Worm (Caenorhabditis elegans) whole organism, L1 larva: Measurements from ENCODE around the gene R13H4.2.

Source experiments
- C16A3.4 ChIP-seq: fragments of 150-350 bp; optimal IDR thresholded peaks from 2 replicates; lab custom pipeline; 2014; ENCODE audit warnings: missing biosample characterization, missing genetic modification characterization
- Y116A8C.19 ChIP-seq: sonication (generic microtip); optimal IDR thresholded peaks from 2 replicates; lab custom pipeline; 2016; ENCODE audit warnings: missing compliant biosample characterization, missing genetic modification characterization, borderline replicate concordance
- aly-2 ChIP-seq: fragments of 150-350 bp; optimal IDR thresholded peaks from 2 replicates; lab custom pipeline; 2014; ENCODE audit warnings: missing biosample characterization, missing genetic modification characterization
- ceh-90 ChIP-seq: sonication (generic microtip); optimal IDR thresholded peaks from 2 replicates; lab custom pipeline; 2016; ENCODE audit warnings: missing genetic modification characterization, missing compliant biosample characterization
- dpl-1 ChIP-seq, 3 experiments: fragments of 150-350 bp in 2 of 3; sonication (generic microtip) in 1 of 3; optimal IDR thresholded peaks; 2 replicates each; lab custom pipeline; 2014 to 2017; ENCODE audit warnings: missing biosample characterization in 3 of 3, missing genetic modification characterization in 3 of 3, missing genetic modification reagents in 3 of 3
- efl-1 ChIP-seq, 4 experiments: fragments of 150-350 bp; optimal IDR thresholded peaks in 3 of 4; peaks in 1 of 4; 1 replicate in 1 of 4; 2 replicates in 3 of 4; lab custom pipeline; 2014; ENCODE audit warnings: missing biosample characterization in 2 of 4, missing genetic modification characterization in 2 of 4, missing genetic modification reagents in 2 of 4
- fkh-8 ChIP-seq: sonication (generic microtip); optimal IDR thresholded peaks from 2 replicates; lab custom pipeline; 2016; ENCODE audit warnings: mild to moderate bottlenecking, missing genetic modification characterization, missing compliant biosample characterization
- hlh-17 ChIP-seq: fragments of 200-800 bp; sonication (Bioruptor generic); optimal IDR thresholded peaks from 2 replicates; lab custom pipeline; 2018; ENCODE audit warnings: missing genetic modification characterization, mild to moderate bottlenecking, missing compliant biosample characterization, moderate library complexity, borderline replicate concordance
- jun-1 ChIP-seq: fragments of 150-350 bp; optimal IDR thresholded peaks from 2 replicates; lab custom pipeline; 2014; ENCODE audit warnings: missing biosample characterization, missing genetic modification reagents, missing genetic modification characterization
- lin-14 ChIP-seq: fragments of 200-800 bp; sonication (Bioruptor generic); optimal IDR thresholded peaks from 2 replicates; lab custom pipeline; 2018; ENCODE audit warnings: mild to moderate bottlenecking, missing genetic modification characterization, moderate library complexity, missing compliant biosample characterization
- lin-35 ChIP-seq, 2 experiments: fragments of 150-350 bp; optimal IDR thresholded peaks; 2 replicates each; lab custom pipeline; 2014; ENCODE audit warnings: missing biosample characterization in 2 of 2, missing genetic modification characterization in 2 of 2, missing genetic modification reagents in 2 of 2
- lir-3 ChIP-seq: sonication (generic microtip); optimal IDR thresholded peaks from 2 replicates; lab custom pipeline; 2016; ENCODE audit warnings: mild to moderate bottlenecking, missing genetic modification characterization, moderate library complexity, missing compliant biosample characterization; ENCODE audit not compliant: poor library complexity
- lsy-2 ChIP-seq, 2 experiments: fragments of 150-350 bp; optimal IDR thresholded peaks; 2 replicates each; lab custom pipeline; 2014; ENCODE audit warnings: missing biosample characterization in 2 of 2, missing genetic modification characterization in 2 of 2
- mab-9 ChIP-seq: fragments of 200-800 bp; sonication (Bioruptor generic); IDR thresholded peaks from 2 replicates; pipeline ENCODE4 v1.3.6; 2022; ENCODE audit warnings: missing genetic modification reagents, missing genetic modification characterization, missing compliant biosample characterization
- mdl-1 ChIP-seq, 2 experiments: fragments of 150-350 bp; optimal IDR thresholded peaks; 2 replicates each; lab custom pipeline; 2014 to 2017; ENCODE audit warnings: missing biosample characterization in 2 of 2, missing genetic modification characterization in 2 of 2, inconsistent platforms in 1 of 2
- mef-2 ChIP-seq: fragments of 150-350 bp; optimal IDR thresholded peaks from 2 replicates; lab custom pipeline; 2014; ENCODE audit warnings: missing biosample characterization, missing genetic modification characterization
- mep-1 ChIP-seq: fragments of 150-350 bp; optimal IDR thresholded peaks from 2 replicates; lab custom pipeline; 2014; ENCODE audit warnings: missing biosample characterization, missing genetic modification characterization
- nhr-11 ChIP-seq: fragments of 150-350 bp; optimal IDR thresholded peaks from 2 replicates; lab custom pipeline; 2014; ENCODE audit warnings: missing biosample characterization, missing genetic modification characterization
- nhr-12 ChIP-seq: sonication (generic microtip); optimal IDR thresholded peaks from 2 replicates; lab custom pipeline; 2017; ENCODE audit warnings: missing biosample characterization, missing genetic modification characterization
- nhr-19 ChIP-seq: fragments of 200-800 bp; sonication (Bioruptor generic); conservative IDR thresholded peaks from 2 replicates; pipeline ENCODE4 v1.3.6; 2022; ENCODE audit warnings: missing genetic modification characterization, missing compliant biosample characterization
- nhr-20 ChIP-seq: sonication (generic microtip); optimal IDR thresholded peaks from 2 replicates; lab custom pipeline; 2016; ENCODE audit warnings: mild to moderate bottlenecking, missing genetic modification characterization, missing compliant biosample characterization
- nhr-237 ChIP-seq: fragments of 150-350 bp; optimal IDR thresholded peaks from 2 replicates; lab custom pipeline; 2014; ENCODE audit warnings: missing biosample characterization, missing genetic modification characterization
- nhr-28 ChIP-seq: fragments of 150-350 bp; optimal IDR thresholded peaks from 2 replicates; lab custom pipeline; 2014; ENCODE audit warnings: missing biosample characterization, missing genetic modification characterization
- nhr-47 ChIP-seq: sonication (generic microtip); optimal IDR thresholded peaks from 2 replicates; lab custom pipeline; 2016; ENCODE audit warnings: mild to moderate bottlenecking, missing genetic modification characterization, moderate library complexity, missing compliant biosample characterization
- nhr-71 ChIP-seq: sonication (generic microtip); optimal IDR thresholded peaks from 2 replicates; lab custom pipeline; 2016; ENCODE audit warnings: mild to moderate bottlenecking, missing genetic modification characterization, moderate library complexity, missing compliant biosample characterization
- nhr-77 ChIP-seq: fragments of 150-350 bp; optimal IDR thresholded peaks from 2 replicates; lab custom pipeline; 2014; ENCODE audit warnings: missing biosample characterization, missing genetic modification characterization
- nhr-85 ChIP-seq: sonication (generic microtip); peaks from one replicate; lab custom pipeline; 2016; ENCODE audit warnings: missing genetic modification characterization, inconsistent platforms, missing compliant biosample characterization
- pqm-1 ChIP-seq: sonication (generic microtip); optimal IDR thresholded peaks from 3 replicates; lab custom pipeline; 2017; ENCODE audit warnings: missing biosample characterization, missing genetic modification characterization
- rnt-1 ChIP-seq: sonication (generic microtip); optimal IDR thresholded peaks from 2 replicates; lab custom pipeline; 2016; ENCODE audit warnings: mild to moderate bottlenecking, missing genetic modification characterization, moderate library complexity, missing compliant biosample characterization
- snu-23 ChIP-seq: sonication (generic microtip); optimal IDR thresholded peaks from 2 replicates; lab custom pipeline; 2016; ENCODE audit warnings: missing genetic modification characterization, missing compliant biosample characterization
- sptf-1 ChIP-seq: fragments of 150-350 bp; optimal IDR thresholded peaks from 2 replicates; lab custom pipeline; 2014; ENCODE audit warnings: missing biosample characterization, missing genetic modification characterization
- swsn-7 ChIP-seq: sonication (generic microtip); optimal IDR thresholded peaks from 2 replicates; lab custom pipeline; 2016; ENCODE audit warnings: missing genetic modification characterization, missing compliant biosample characterization
- tbx-2 ChIP-seq: sonication (generic microtip); optimal IDR thresholded peaks from 2 replicates; lab custom pipeline; 2016; ENCODE audit warnings: missing genetic modification characterization, missing compliant biosample characterization
- unc-130 ChIP-seq: fragments of 150-350 bp; optimal IDR thresholded peaks from 2 replicates; lab custom pipeline; 2017; ENCODE audit warnings: missing biosample characterization, missing genetic modification characterization, inconsistent platforms
- unc-30 ChIP-seq: sonication (generic microtip); optimal IDR thresholded peaks from 2 replicates; lab custom pipeline; 2017; ENCODE audit warnings: missing biosample characterization, missing genetic modification characterization
- unc-86 ChIP-seq: sonication (generic microtip); optimal IDR thresholded peaks from 2 replicates; lab custom pipeline; 2016; ENCODE audit warnings: missing genetic modification characterization, missing compliant biosample characterization
- vab-15 ChIP-seq: sonication (generic microtip); optimal IDR thresholded peaks from 2 replicates; lab custom pipeline; 2017; ENCODE audit warnings: missing genotype, mild to moderate bottlenecking, missing genetic modification characterization, missing compliant biosample characterization

Gene R13H4.2

DNA sequence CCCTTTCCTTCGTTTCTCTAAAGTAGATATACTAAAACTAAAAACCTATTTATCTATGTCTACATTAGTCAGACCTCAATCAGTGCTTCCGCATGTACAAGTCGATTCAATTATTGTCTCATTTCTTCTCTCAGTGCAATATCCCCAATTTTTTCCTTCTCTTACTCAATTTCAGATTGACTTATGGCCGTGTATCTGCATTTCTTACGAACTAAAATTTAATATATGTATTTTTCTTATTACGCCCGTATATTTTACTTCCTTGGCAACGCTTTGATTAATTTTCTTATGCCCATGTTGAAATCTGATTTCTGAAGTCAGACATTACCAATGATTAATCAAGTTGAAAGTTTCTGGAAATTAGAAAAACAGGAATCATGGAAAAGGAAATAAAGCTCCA is 18.7 kb downstream of the R13H4.2 start:
- TF ChIP-seq lsy-2 (tag; optimal IDR thresholded peaks at IDR 0.05; lab: Kevin White, UChicago) (peak; percentile 1 to 20), lin-14 (peak; percentile 75), fkh-8 (tag; lab: Kevin White, UChicago) (peak; percentile 82), nhr-47 (tag; lab: Kevin White, UChicago) (peak; percentile 60), mef-2 (tag; lab: Kevin White, UChicago) (no peak), dpl-1 (GFP tag; optimal IDR thresholded peaks at IDR 0.05; lab: Kevin White, UChicago) (no peak), swsn-7 (tag; lab: Kevin White, UChicago) (peak; percentile 29), nhr-71 (tag; lab: Kevin White, UChicago) (peak; percentile 64), tbx-2 (tag; lab: Kevin White, UChicago) (peak; percentile 27), nhr-20 (tag; lab: Kevin White, UChicago) (peak; percentile 20), unc-130 (tag; lab: Kevin White, UChicago) (no peak), sptf-1 (tag; lab: Kevin White, UChicago) (no peak), nhr-11 (tag; lab: Kevin White, UChicago) (peak; percentile 54), C16A3.4 (no peak), nhr-237 (tag; lab: Kevin White, UChicago) (peak; percentile 54)
- TF ChIP-seq, all 84 proteins: peak for 10

DNA sequence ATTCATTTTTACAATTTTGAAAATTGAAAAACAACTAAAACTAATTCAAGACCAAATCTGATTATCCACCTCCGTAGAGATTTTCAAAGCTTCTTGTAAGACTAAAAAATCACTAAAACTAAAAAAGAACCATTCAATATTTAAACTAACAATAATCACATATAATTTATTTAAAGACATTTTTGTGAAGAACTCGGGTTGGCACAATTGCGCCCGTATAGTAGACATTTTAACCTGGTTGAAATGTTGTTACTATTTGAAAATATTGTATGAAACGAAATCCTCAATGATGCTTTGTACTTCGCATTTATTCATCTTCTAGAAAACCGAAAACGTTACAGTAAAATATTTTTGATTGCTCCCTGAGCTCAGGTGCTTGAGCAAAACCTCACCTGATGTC is 19.8 kb downstream of the R13H4.2 start:
- TF ChIP-seq mep-1 (tag; lab: Kevin White, UChicago) (no peak), lir-3 (tag; lab: Kevin White, UChicago) (no peak), mab-9 (no peak), hlh-17 (GFP tag; lab: Kevin White, UChicago) (no peak), pqm-1 (no peak), unc-86 (tag; lab: Kevin White, UChicago) (no peak), Y116A8C.19 (no peak), jun-1 (tag; lab: Kevin White, UChicago) (no peak), vab-15 (tag; lab: Kevin White, UChicago) (no peak), ceh-90 (tag; lab: Kevin White, UChicago) (no peak), nhr-77 (tag; lab: Kevin White, UChicago) (no peak), lsy-2 (tag; optimal IDR thresholded peaks at IDR 0.05; lab: Kevin White, UChicago) (no peak), tbx-2 (tag; lab: Kevin White, UChicago) (no peak), swsn-7 (tag; lab: Kevin White, UChicago) (no peak), unc-30 (no peak), lin-14 (no peak), nhr-12 (tag; lab: Kevin White, UChicago) (no peak), nhr-85 (tag; lab: Kevin White, UChicago) (no peak)
- TF ChIP-seq, all 84 proteins: peak for 0

DNA sequence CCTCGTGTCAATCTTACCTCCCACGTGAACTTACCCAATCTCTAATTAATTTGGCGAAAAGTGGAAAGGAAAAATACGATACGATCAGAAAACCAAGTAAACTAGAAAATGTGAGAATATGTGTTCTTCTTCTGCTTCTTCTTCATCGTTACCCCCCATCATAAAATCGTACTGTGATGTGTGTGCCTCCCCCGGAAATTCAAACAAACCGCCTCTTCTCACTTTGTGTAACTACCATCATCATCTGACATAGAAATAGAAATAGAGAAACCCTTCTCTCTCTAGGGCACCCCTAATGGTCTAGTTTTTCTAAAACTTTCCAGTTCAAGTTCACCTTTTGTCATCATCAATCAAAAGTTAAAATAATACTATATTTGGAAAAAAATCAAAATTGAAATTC is 21.6 kb downstream of the R13H4.2 start:
- TF ChIP-seq ceh-90 (tag; lab: Kevin White, UChicago) (no peak), efl-1 (optimal IDR thresholded peaks at IDR 0.05; lab: Kevin White, UChicago) (no peak), efl-1 (GFP tag; optimal IDR thresholded peaks at IDR 0.05 in 1 of 2; lab: Kevin White, UChicago) (peak in 1 of 2 experiments; percentile 38), nhr-28 (tag; lab: Kevin White, UChicago) (no peak)

DNA sequence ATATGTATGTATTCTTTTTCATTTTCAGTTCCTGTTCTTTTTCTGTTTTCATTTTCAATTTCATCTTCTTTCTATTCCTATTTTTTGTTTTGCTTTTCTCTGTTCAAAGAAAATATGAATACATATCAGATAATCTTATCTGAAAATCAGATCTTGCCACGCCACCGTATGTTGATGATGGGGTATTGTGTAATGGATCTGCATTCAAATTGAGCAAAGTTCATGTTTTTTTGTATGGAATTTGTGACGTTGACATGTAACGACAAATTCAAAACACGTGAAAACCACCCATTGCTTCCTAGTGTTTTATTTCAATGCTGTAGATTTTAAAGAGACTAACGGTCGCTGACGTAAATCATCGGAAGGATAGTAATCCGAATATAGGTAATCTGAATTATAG is 22.1 kb downstream of the R13H4.2 start:
- peak; percentile 32; the same call in 1 of the 2 replicates for TF ChIP-seq nhr-19
- TF ChIP-seq tbx-2 (tag; lab: Kevin White, UChicago): no peak
- TF ChIP-seq rnt-1 (tag; lab: Kevin White, UChicago): no peak
- TF ChIP-seq lin-14: peak; percentile 45
- TF ChIP-seq mdl-1 (tag; optimal IDR thresholded peaks at IDR 0.05; lab: Kevin White, UChicago): no peak
- TF ChIP-seq aly-2 (tag; lab: Kevin White, UChicago): no peak
- TF ChIP-seq efl-1 (optimal IDR thresholded peaks at IDR 0.05; lab: Kevin White, UChicago): no peak
- TF ChIP-seq efl-1 (GFP tag; optimal IDR thresholded peaks at IDR 0.05 in 1 of 2; lab: Kevin White, UChicago): peak in 1 of 2 experiments; percentile 12
- peak; percentile 23 for TF ChIP-seq mep-1 (tag; lab: Kevin White, UChicago)
- TF ChIP-seq nhr-20 (tag; lab: Kevin White, UChicago): peak; percentile 39
- TF ChIP-seq nhr-85 (tag; lab: Kevin White, UChicago): peak; percentile 64
- peak in 1 of 2 experiments; percentile 16 for TF ChIP-seq lsy-2 (tag; optimal IDR thresholded peaks at IDR 0.05; lab: Kevin White, UChicago)
- TF ChIP-seq unc-130 (tag; lab: Kevin White, UChicago): peak; percentile 3
- peak; percentile 11 for TF ChIP-seq nhr-71 (tag; lab: Kevin White, UChicago)
- peak; percentile 23 for TF ChIP-seq snu-23 (GFP tag; lab: Kevin White, UChicago)
- TF ChIP-seq lin-35 (GFP tag; optimal IDR thresholded peaks at IDR 0.05; lab: Kevin White, UChicago): peak in 1 of 2 experiments; percentile 19
